Fruit fly (Drosophila melanogaster): Measurements from ENCODE around the gene mahe.

DNA sequence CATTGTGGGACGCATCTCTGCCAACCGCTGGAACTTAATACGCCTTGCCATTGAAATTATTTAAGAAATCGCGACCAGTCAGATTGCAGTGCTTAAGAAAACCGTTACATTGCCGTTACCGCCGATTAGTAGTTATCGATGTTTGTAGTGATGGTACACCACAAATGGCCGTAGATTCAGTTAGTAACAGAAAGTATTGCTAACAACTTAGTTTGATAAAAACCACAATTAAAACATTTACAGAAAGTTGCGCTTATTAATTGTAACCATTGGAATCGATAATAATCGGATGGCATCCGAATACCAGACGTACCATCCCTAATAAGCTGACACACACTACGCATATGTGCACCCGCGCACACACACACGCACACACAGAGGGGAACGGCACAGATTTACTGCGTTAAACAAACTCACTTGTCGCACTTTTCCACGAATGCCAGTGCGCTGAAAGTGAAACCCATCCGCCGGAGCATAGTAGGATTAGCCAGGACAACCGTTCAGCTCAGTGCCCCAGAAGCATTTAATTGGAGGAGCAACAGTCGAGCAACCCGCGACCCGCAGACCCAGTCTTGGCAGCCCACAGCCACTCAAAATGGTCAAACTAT is 11.0 kb downstream of the mahe start, which contains the start of the genes hdm and Ykt6:
- TF ChIP-seq cnc (optimal IDR thresholded peaks at IDR 0.05) (no peak), ovo (GFP tag; optimal IDR thresholded peaks at IDR 0.05) (peak; percentile 92), tj (GFP tag; optimal IDR thresholded peaks at IDR 0.05) (peak; percentile 72), CG33017 (tag; optimal IDR thresholded peaks at IDR 0.05) (peak; percentile 42), kay (GFP tag; ENCODE audit: borderline replicate concordance) (no peak), cic (GFP tag; optimal IDR thresholded peaks at IDR 0.05) (peak; percentile 11), CG12768 (GFP tag; optimal IDR thresholded peaks at IDR 0.05) (peak; percentile 38), toe (GFP tag; optimal IDR thresholded peaks at IDR 0.05) (peak; percentile 86)
